Fruit fly (Drosophila melanogaster) whole organism, embryonic: ENCODE data around the gene awd.

Source experiments
- Atf6 ChIP-seq: fragments of 200-800 bp; sonication (Bioruptor generic); IDR thresholded peaks from 2 replicates; pipeline ENCODE4 v1.3.6; 2022; ENCODE audit warnings: missing biosample characterization, missing genetic modification characterization
- Blimp-1 ChIP-seq: fragments of 200-800 bp; sonication (Bioruptor generic); optimal IDR thresholded peaks from 3 replicates; lab custom pipeline; 2018; ENCODE audit warnings: missing biosample characterization, missing genetic modification characterization, mild to moderate bottlenecking, moderate library complexity, missing genetic modification reagents
- CG10147 ChIP-seq: fragments of 200-800 bp; sonication (Bioruptor generic); optimal IDR thresholded peaks from 2 replicates; lab custom pipeline; 2019; ENCODE audit warnings: missing biosample characterization, mild to moderate bottlenecking, missing genetic modification characterization, moderate library complexity
- CG10654 ChIP-seq: fragments of 200-800 bp; sonication (Bioruptor generic); optimal IDR thresholded peaks from 2 replicates; lab custom pipeline; 2016; ENCODE audit warnings: missing biosample characterization, missing genetic modification characterization
- CG11695 ChIP-seq: fragments of 200-800 bp; sonication (Bioruptor generic); IDR thresholded peaks from 3 replicates; pipeline ENCODE4 v1.3.6; 2022; ENCODE audit warnings: missing biosample characterization, missing genetic modification characterization
- CG12299 ChIP-seq: fragments of 200-800 bp; sonication (Bioruptor generic); optimal IDR thresholded peaks from 2 replicates; lab custom pipeline; 2018; ENCODE audit warnings: missing biosample characterization, mild to moderate bottlenecking, missing genetic modification characterization
- CG1233 ChIP-seq: fragments of 200-800 bp; sonication (Bioruptor generic); optimal IDR thresholded peaks from 4 replicates; lab custom pipeline; 2018; ENCODE audit warnings: missing biosample characterization, mild to moderate bottlenecking, missing genetic modification characterization
- CG13287 ChIP-seq: fragments of 200-800 bp; sonication (Bioruptor generic); IDR thresholded peaks from 2 replicates; pipeline ENCODE4 v1.3.6; 2022; ENCODE audit warnings: missing biosample characterization, missing genetic modification characterization; ENCODE audit not compliant: partially characterized antibody
- CG14710 ChIP-seq: fragments of 200-800 bp; sonication (Bioruptor generic); optimal IDR thresholded peaks from 3 replicates; lab custom pipeline; 2019; ENCODE audit warnings: missing biosample characterization, mild to moderate bottlenecking, missing genetic modification characterization, moderate library complexity
- CG15011 ChIP-seq: fragments of 200-800 bp; sonication (Bioruptor generic); optimal IDR thresholded peaks from 3 replicates; lab custom pipeline; 2018; ENCODE audit warnings: missing biosample characterization, mild to moderate bottlenecking, missing genetic modification characterization
- CG15514 ChIP-seq: fragments of 200-800 bp; sonication (Bioruptor generic); optimal IDR thresholded peaks from 3 replicates; lab custom pipeline; 2017; ENCODE audit warnings: missing biosample characterization, missing genetic modification characterization, mild to moderate bottlenecking, moderate library complexity, missing genetic modification reagents
- CG2116 ChIP-seq: fragments of 200-800 bp; sonication (Bioruptor generic); optimal IDR thresholded peaks from 3 replicates; lab custom pipeline; 2018; ENCODE audit warnings: missing biosample characterization, mild to moderate bottlenecking, missing genetic modification characterization
- CG3163 ChIP-seq: fragments of 200-800 bp; sonication (Bioruptor generic); optimal IDR thresholded peaks from 3 replicates; lab custom pipeline; 2016; ENCODE audit warnings: missing biosample characterization, missing genetic modification characterization
- CG32767 ChIP-seq: fragments of 200-800 bp; sonication (Bioruptor generic); IDR thresholded peaks from 2 replicates; pipeline ENCODE4 v1.3.6; 2022; ENCODE audit warnings: missing biosample characterization, missing genetic modification characterization
- CG34376 ChIP-seq: fragments of 200-800 bp; sonication (Bioruptor generic); optimal IDR thresholded peaks from 2 replicates; lab custom pipeline; 2018; ENCODE audit warnings: missing biosample characterization, mild to moderate bottlenecking, missing genetic modification characterization
- CG6765 ChIP-seq: fragments of 200-800 bp; sonication (Bioruptor generic); optimal IDR thresholded peaks from 3 replicates; lab custom pipeline; 2017; ENCODE audit warnings: missing biosample characterization, mild to moderate bottlenecking, missing genetic modification characterization
- CG6813 ChIP-seq: fragments of 200-800 bp; sonication (Bioruptor generic); optimal IDR thresholded peaks from 2 replicates; lab custom pipeline; 2017; ENCODE audit warnings: missing biosample characterization, missing genetic modification characterization, mild to moderate bottlenecking, moderate library complexity, missing genetic modification reagents
- CG6854 ChIP-seq: fragments of 200-800 bp; sonication (Bioruptor generic); optimal IDR thresholded peaks from 3 replicates; lab custom pipeline; 2017; ENCODE audit warnings: missing biosample characterization, mild to moderate bottlenecking, missing genetic modification characterization
- CG8359 ChIP-seq: fragments of 200-800 bp; sonication (Bioruptor generic); optimal IDR thresholded peaks from 2 replicates; lab custom pipeline; 2017; ENCODE audit warnings: missing biosample characterization, mild to moderate bottlenecking, missing genetic modification characterization, borderline replicate concordance
- CG8478 ChIP-seq: fragments of >200 bp; optimal IDR thresholded peaks from 2 replicates; lab custom pipeline; 2018
- ERR ChIP-seq: fragments of 200-800 bp; sonication (Bioruptor generic); optimal IDR thresholded peaks from 2 replicates; lab custom pipeline; 2016; ENCODE audit warnings: missing biosample characterization, missing genetic modification characterization
- Fer1 ChIP-seq: fragments of 200-800 bp; sonication (Bioruptor generic); optimal IDR thresholded peaks from 2 replicates; lab custom pipeline; 2017; ENCODE audit warnings: missing biosample characterization, mild to moderate bottlenecking, missing genetic modification characterization
- Hsf ChIP-seq: fragments of 200-800 bp; sonication (Bioruptor generic); optimal IDR thresholded peaks from 3 replicates; lab custom pipeline; 2016; ENCODE audit warnings: missing biosample characterization, missing genetic modification characterization
- Med ChIP-seq: fragments of 200-800 bp; sonication (Bioruptor generic); peaks from one replicate; lab custom pipeline; 2016; ENCODE audit warnings: missing biosample characterization, missing genetic modification characterization, mild to moderate bottlenecking, inconsistent platforms, moderate library complexity
- Nf-YB ChIP-seq: fragments of 200-800 bp; sonication (Bioruptor generic); optimal IDR thresholded peaks from 3 replicates; lab custom pipeline; 2019; ENCODE audit warnings: missing biosample characterization, mild to moderate bottlenecking, missing genetic modification characterization, moderate library complexity
- Side ChIP-seq: fragments of 200-800 bp; sonication (Bioruptor generic); optimal IDR thresholded peaks from 2 replicates; lab custom pipeline; 2016; ENCODE audit warnings: missing biosample characterization, missing genetic modification characterization
- Six4 ChIP-seq: fragments of 200-800 bp; sonication (Bioruptor generic); optimal IDR thresholded peaks from 2 replicates; lab custom pipeline; 2016; ENCODE audit warnings: missing biosample characterization, missing genetic modification characterization
- TFAM ChIP-seq: fragments of 200-800 bp; sonication (Bioruptor generic); optimal IDR thresholded peaks from 2 replicates; lab custom pipeline; 2017; ENCODE audit warnings: missing biosample characterization, missing genetic modification characterization, inconsistent platforms
- Trl ChIP-seq, 3 experiments: fragments of >200 bp in 2 of 3; fragments of 200-800 bp in 1 of 3; sonication (Bioruptor generic) in 1 of 3; optimal IDR thresholded peaks; 2 replicates in 1 of 3; 3 replicates in 2 of 3; lab custom pipeline; 2016 to 2017; ENCODE audit warnings: missing biosample characterization in 1 of 3, missing genetic modification characterization in 1 of 3
- Usf ChIP-seq: fragments of 200-800 bp; sonication (Bioruptor generic); optimal IDR thresholded peaks from 2 replicates; lab custom pipeline; 2017; ENCODE audit warnings: missing genotype, missing biosample characterization, missing genetic modification characterization
- Vsx1 ChIP-seq: fragments of 200-800 bp; sonication (Bioruptor generic); optimal IDR thresholded peaks from 2 replicates; lab custom pipeline; 2017; ENCODE audit warnings: missing biosample characterization, mild to moderate bottlenecking, missing genetic modification characterization, missing genetic modification reagents
- Xbp1 ChIP-seq: fragments of 200-800 bp; sonication (Bioruptor generic); optimal IDR thresholded peaks from 3 replicates; lab custom pipeline; 2016; ENCODE audit warnings: missing biosample characterization, mild to moderate bottlenecking, missing genetic modification characterization
- Xrp1 ChIP-seq: fragments of 200-800 bp; sonication (Bioruptor generic); IDR thresholded peaks from 2 replicates; pipeline ENCODE4 v1.3.6; 2022; ENCODE audit warnings: missing biosample characterization, missing genetic modification characterization
- chinmo ChIP-seq: fragments of 200-800 bp; sonication (Bioruptor generic); IDR thresholded peaks from 4 replicates; pipeline ENCODE4 v1.3.6; 2022; ENCODE audit warnings: missing biosample characterization, missing genetic modification characterization; ENCODE audit not compliant: partially characterized antibody
- en ChIP-seq: fragments of 200-800 bp; sonication (Bioruptor generic); optimal IDR thresholded peaks from 2 replicates; lab custom pipeline; 2016; ENCODE audit warnings: missing biosample characterization, missing genetic modification characterization
- exex ChIP-seq: fragments of 200-800 bp; sonication (Bioruptor generic); optimal IDR thresholded peaks from 4 replicates; lab custom pipeline; 2018; ENCODE audit warnings: missing biosample characterization, mild to moderate bottlenecking, missing genetic modification characterization, moderate library complexity
- grn ChIP-seq: fragments of 200-800 bp; sonication (Bioruptor generic); optimal IDR thresholded peaks from 3 replicates; lab custom pipeline; 2017; ENCODE audit warnings: missing biosample characterization, missing genetic modification characterization
- hkb ChIP-seq, 2 experiments: fragments of 200-800 bp in 1 of 2; fragments of >200 bp in 1 of 2; sonication (Bioruptor generic) in 1 of 2; IDR thresholded peaks in 1 of 2; optimal IDR thresholded peaks in 1 of 2; 2 replicates each; pipeline versions ENCODE4 v1.3.6 to Lab custom; 2017 to 2022; ENCODE audit warnings: missing biosample characterization in 1 of 2, missing genetic modification characterization in 1 of 2
- klu ChIP-seq: fragments of 200-800 bp; sonication (Bioruptor generic); IDR thresholded peaks from 2 replicates; pipeline ENCODE4 v1.3.6; 2022; ENCODE audit warnings: missing biosample characterization, missing genetic modification characterization
- nerfin-1 ChIP-seq: fragments of 200-800 bp; sonication (Bioruptor generic); optimal IDR thresholded peaks from 3 replicates; lab custom pipeline; 2019; ENCODE audit warnings: missing biosample characterization, mild to moderate bottlenecking, missing genetic modification characterization, moderate library complexity
- onecut ChIP-seq: fragments of 200-800 bp; sonication (Bioruptor generic); IDR thresholded peaks from 2 replicates; pipeline ENCODE4 v1.3.6; 2022; ENCODE audit warnings: missing biosample characterization, missing genetic modification characterization
- schlank ChIP-seq: fragments of 200-800 bp; sonication (Bioruptor generic); optimal IDR thresholded peaks from 2 replicates; lab custom pipeline; 2018; ENCODE audit warnings: missing biosample characterization, mild to moderate bottlenecking, missing genetic modification characterization
- seq ChIP-seq: fragments of 200-800 bp; sonication (Bioruptor generic); IDR thresholded peaks from 2 replicates; pipeline ENCODE4 v1.3.6; 2022; ENCODE audit warnings: missing biosample characterization, missing genetic modification characterization
- sug ChIP-seq: fragments of 200-800 bp; optimal IDR thresholded peaks from 2 replicates; lab custom pipeline; 2019; ENCODE audit warnings: missing biosample characterization, mild to moderate bottlenecking, missing genetic modification characterization, moderate library complexity
- z ChIP-seq: fragments of 200-800 bp; sonication (Bioruptor generic); IDR thresholded peaks from 3 replicates; pipeline ENCODE4 v1.3.6; 2022; ENCODE audit warnings: missing biosample characterization, missing genetic modification characterization

The awd gene

DNA sequence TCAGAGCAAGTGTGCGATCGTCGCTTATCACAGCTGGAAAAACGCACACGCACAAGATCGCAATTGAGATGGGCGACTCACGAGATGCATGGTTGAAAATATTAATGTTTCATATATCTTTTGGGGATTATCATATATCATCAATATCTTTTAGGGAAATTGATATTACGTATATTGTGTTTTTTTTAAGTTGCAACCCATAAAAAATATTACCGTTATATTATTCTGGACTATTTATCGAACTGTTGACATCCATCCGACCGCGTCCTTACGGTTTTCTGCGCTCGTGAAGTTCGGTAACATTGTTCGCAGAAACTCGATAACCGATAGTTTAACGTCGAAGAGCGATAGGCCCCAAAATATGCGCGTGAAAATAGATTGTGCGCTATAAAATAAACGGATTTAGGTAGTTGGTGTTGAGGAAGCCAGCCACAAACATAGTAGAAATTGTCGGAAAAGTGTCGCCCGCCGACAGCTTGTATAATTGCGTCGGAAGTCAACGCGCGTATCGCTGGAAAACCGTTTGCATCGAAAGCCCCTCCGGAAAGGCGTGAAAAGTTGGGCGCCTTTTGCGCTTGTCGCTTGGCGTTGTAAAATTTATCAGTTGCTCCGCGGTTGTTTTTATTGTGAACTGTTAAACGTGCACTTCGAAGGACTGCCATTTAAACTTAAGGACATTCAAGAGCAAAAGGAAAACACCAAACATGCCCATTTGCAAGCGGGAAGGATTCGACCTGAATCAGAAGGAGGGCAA lies 48.0 kb upstream of the awd start, which contains the start of the genes Mccc1 and Acf (continued):
- TF ChIP-seq Fer1, result no peak
- no peak for TF ChIP-seq CG10147 (GFP tag; lab: Kevin White, UChicago)
- TF ChIP-seq CG12299 (tag; lab: Kevin White, UChicago), result no peak
- TF ChIP-seq Usf (GFP tag; lab: Kevin White, UChicago), result no peak
- no peak for TF ChIP-seq Side (GFP tag; lab: Kevin White, UChicago)
- TF ChIP-seq z, result no peak
- TF ChIP-seq schlank, result no peak
- TF ChIP-seq en (GFP tag; lab: Kevin White, UChicago), result no peak
- TF ChIP-seq Vsx1 (GFP tag; lab: Kevin White, UChicago), result no peak
- no peak for TF ChIP-seq ERR (GFP tag; lab: Kevin White, UChicago)

DNA sequence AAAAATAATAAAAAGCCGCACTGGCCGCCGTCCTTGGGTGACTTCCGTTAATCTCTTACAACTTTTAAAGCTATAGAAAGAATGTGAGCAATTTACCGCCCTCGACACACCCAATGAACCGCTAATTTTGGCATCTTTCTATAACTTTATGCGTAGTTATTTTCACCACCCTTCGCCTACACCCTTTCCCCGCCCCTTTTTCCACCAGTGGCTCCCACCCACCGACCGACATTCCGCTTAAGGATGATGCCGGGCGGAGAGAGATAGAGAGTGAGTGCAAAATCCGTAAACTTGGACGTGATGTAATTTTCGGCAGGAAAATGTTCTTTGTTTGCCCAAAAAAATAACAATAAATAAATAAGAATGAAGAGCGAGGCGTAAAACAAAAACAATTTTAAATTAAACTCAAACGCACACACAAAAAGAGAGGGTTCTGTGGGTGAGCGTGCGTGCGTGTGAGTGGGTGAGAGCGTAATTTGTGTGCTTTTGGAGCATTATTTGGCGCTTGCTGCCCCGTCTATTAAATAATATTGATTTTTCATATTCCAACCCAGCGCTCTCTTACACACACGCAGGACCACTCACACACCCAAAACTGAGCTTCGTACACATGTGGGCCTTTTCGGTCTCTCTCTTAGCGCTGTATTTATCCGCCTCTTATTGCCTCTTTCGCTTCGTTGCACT lies 31.7 kb upstream of the awd start:
- TF ChIP-seq Hsf (no peak), Six4 (GFP tag; lab: Kevin White, UChicago) (no peak), TFAM (no peak), nerfin-1 (tag; lab: Kevin White, UChicago) (peak; percentile 55), CG6765 (GFP tag; lab: Kevin White, UChicago) (peak; percentile 21), CG11695 (GFP tag; lab: Robert Waterston, UW) (0 out of 3 replicates have a peak, but pooled peaks have one; percentile 6), CG10654 (GFP tag; lab: Kevin White, UChicago) (no peak), hkb (optimal IDR thresholded peaks at IDR 0.05; lab: Kevin White, UChicago) (no peak), hkb (GFP tag; IDR thresholded peaks at IDR 0.05; lab: Robert Waterston, UW) (peak; percentile 11; the same call in 1 of the 2 replicates), CG6813 (GFP tag; lab: Kevin White, UChicago) (peak; percentile 12), CG8359 (GFP tag; lab: Kevin White, UChicago) (no peak), CG12299 (tag; lab: Kevin White, UChicago) (peak; percentile 20), Blimp-1 (GFP tag; lab: Kevin White, UChicago) (no peak), CG2116 (GFP tag; lab: Kevin White, UChicago) (no peak), chinmo (GFP tag; lab: Robert Waterston, UW) (peak; percentile 83; the same call in 1 of the 4 replicates), sug (tag; lab: Kevin White, UChicago) (no peak), Xrp1 (GFP tag; lab: Robert Waterston, UW) (no peak), seq (GFP tag; lab: Robert Waterston, UW) (no peak; the same call in 1 of the 2 replicates), Nf-YB (no peak), CG32767 (GFP tag; lab: Robert Waterston, UW) (no peak), grn (GFP tag; lab: Kevin White, UChicago) (no peak), Atf6 (GFP tag; lab: Robert Waterston, UW) (0 out of 2 replicates have a peak, but pooled peaks have one; percentile 14), Med (GFP tag; lab: Kevin White, UChicago) (peak; percentile 83), exex (tag; lab: Kevin White, UChicago) (peak; percentile 45), CG8478 (lab: Kevin White, UChicago) (no peak), CG15514 (peak; percentile 16), CG6854 (GFP tag; lab: Kevin White, UChicago) (peak; percentile 33), CG15011 (GFP tag; lab: Kevin White, UChicago) (no peak), onecut (GFP tag; lab: Robert Waterston, UW) (peak; percentile 99), Xbp1 (GFP tag; lab: Kevin White, UChicago) (no peak), klu (no peak), CG1233 (GFP tag; lab: Kevin White, UChicago) (peak; percentile 21), CG3163 (peak; percentile 31), Trl (optimal IDR thresholded peaks at IDR 0.05; lab: Kevin White, UChicago) (peak; percentile 70 to 95), Trl (GFP tag; optimal IDR thresholded peaks at IDR 0.05; lab: Kevin White, UChicago) (no peak), z (peak; percentile 85), CG14710 (no peak), CG34376 (peak; percentile 38), CG13287 (peak; percentile 33; the same call in 1 of the 2 replicates)
